Worm (Caenorhabditis elegans) whole organism, midembryonic: Measurements from ENCODE around the gene F44E2.9.

Experiments
- T22C8.4 ChIP-seq: fragments of 200-800 bp; sonication (Bioruptor generic); IDR thresholded peaks from 2 replicates; pipeline ENCODE4 v1.3.6; 2022; ENCODE audit warnings: missing genetic modification characterization, missing compliant biosample characterization
- cog-1 ChIP-seq: sonication (generic microtip); optimal IDR thresholded peaks from 2 replicates; lab custom pipeline; 2016; ENCODE audit warnings: missing genetic modification characterization, missing compliant biosample characterization
- flt-1 ChIP-seq: fragments of 200-800 bp; sonication (Bioruptor generic); IDR thresholded peaks from 2 replicates; pipeline ENCODE4 v1.3.6; 2022; ENCODE audit warnings: missing genetic modification characterization, missing compliant biosample characterization
- med-1 ChIP-seq: sonication (generic microtip); optimal IDR thresholded peaks from 2 replicates; lab custom pipeline; 2017; ENCODE audit warnings: missing genetic modification characterization, mild to moderate bottlenecking, missing compliant biosample characterization, antibody characterized with exemption, missing genetic modification reagents; ENCODE audit not compliant: insufficient read depth
- ref-1 ChIP-seq: fragments of 200-800 bp; sonication (Bioruptor generic); conservative IDR thresholded peaks from 2 replicates; pipeline ENCODE4 v1.3.6; 2022; ENCODE audit warnings: missing genetic modification reagents, missing genetic modification characterization, missing compliant biosample characterization
- tab-1 ChIP-seq: fragments of 200-800 bp; sonication (Bioruptor generic); IDR thresholded peaks from 2 replicates; pipeline ENCODE4 v1.3.6; 2022; ENCODE audit warnings: missing genetic modification characterization, missing compliant biosample characterization
- ztf-23 ChIP-seq: fragments of 200-800 bp; sonication (Bioruptor generic); IDR thresholded peaks from 2 replicates; pipeline ENCODE4 v1.3.6; 2022; ENCODE audit warnings: missing genetic modification reagents, missing genetic modification characterization, missing compliant biosample characterization
- ztf-29 ChIP-seq: fragments of 200-800 bp; sonication (Bioruptor generic); IDR thresholded peaks from 2 replicates; pipeline ENCODE4 v1.3.6; 2022; ENCODE audit warnings: missing genetic modification reagents, missing genetic modification characterization, missing compliant biosample characterization

ce11 chrIII:8849507-8849906 lies 825 bp downstream of the F44E2.9 start, which contains the start of gene F44E2.8:
- no peak for TF ChIP-seq T22C8.4 (GFP tag; lab: Robert Waterston, UW)
- no peak for TF ChIP-seq flt-1 (GFP tag; lab: Robert Waterston, UW)
- TF ChIP-seq ref-1 (GFP tag; lab: Robert Waterston, UW) = no peak
- no peak for TF ChIP-seq med-1 (GFP tag; lab: Kevin White, UChicago)
- no peak for TF ChIP-seq tab-1 (GFP tag; lab: Robert Waterston, UW)
- no peak for TF ChIP-seq ztf-29
- TF ChIP-seq ztf-23 (GFP tag; lab: Robert Waterston, UW) = no peak
- no peak for TF ChIP-seq cog-1 (tag; lab: Kevin White, UChicago)
